Worm (Caenorhabditis elegans) whole organism, L1 larva: ENCODE results near the gene ifta-2.
A peak's percentile ranks its signal among the peaks of the same experiment; 100 is the strongest.

Experiments used
- aly-2 ChIP-seq: fragments of 150-350 bp; optimal IDR thresholded peaks from 2 replicates; lab custom pipeline; 2014; ENCODE audit warnings: missing biosample characterization, missing genetic modification characterization
- fos-1 ChIP-seq: fragments of 150-350 bp; optimal IDR thresholded peaks from 2 replicates; lab custom pipeline; 2014; ENCODE audit warnings: missing biosample characterization, missing genetic modification characterization

DNA sequence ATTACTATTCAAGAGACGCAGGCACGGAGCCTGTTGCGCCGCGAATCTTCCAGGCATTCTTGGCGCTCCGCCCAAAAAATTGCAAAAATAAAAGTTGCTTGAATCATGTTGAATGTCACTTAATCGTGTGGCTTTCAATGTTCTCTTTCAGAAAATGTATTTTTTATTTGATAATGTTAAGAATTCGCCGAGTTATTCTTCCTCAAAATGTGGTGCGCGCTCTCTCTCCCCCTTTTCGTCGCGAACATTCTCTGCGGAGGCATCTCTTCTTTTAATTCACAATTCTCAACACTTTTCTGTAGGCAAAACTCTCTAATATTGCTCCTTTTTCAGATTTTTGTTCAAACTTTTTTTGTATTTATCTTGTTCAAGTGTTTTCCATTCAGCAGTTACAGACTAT is 23.5 kb downstream of the ifta-2 start:
- TF ChIP-seq fos-1 (tag; lab: Kevin White, UChicago) (peak; percentile 94), aly-2 (tag; lab: Kevin White, UChicago) (peak; percentile 92)
